Worm (Caenorhabditis elegans) whole organism, young adult: ENCODE measurements around the gene C38C5.1.

Source experiments
- F37B4.10 ChIP-seq: fragments of 200-800 bp; sonication (Bioruptor generic); IDR thresholded peaks from 2 replicates; pipeline ENCODE4 v1.3.6; 2022; ENCODE audit warnings: missing genetic modification characterization, missing compliant biosample characterization
- Y95B8A.8 ChIP-seq: fragments of 200-800 bp; sonication (Bioruptor generic); IDR thresholded peaks from 2 replicates; pipeline ENCODE4 v1.3.6; 2022; ENCODE audit warnings: missing genetic modification reagents, missing genetic modification characterization, missing compliant biosample characterization
- ama-1 ChIP-seq, 3 experiments: fragments of 150-350 bp in 1 of 3; sonication (generic microtip) in 2 of 3; optimal IDR thresholded peaks; 2 replicates each; lab custom pipeline; 2014 to 2018; ENCODE audit warnings: missing biosample characterization in 2 of 3, missing genetic modification characterization in 2 of 3, missing genetic modification reagents in 2 of 3
- ccch-3 ChIP-seq: fragments of 200-800 bp; sonication (Bioruptor generic); optimal IDR thresholded peaks from 2 replicates; lab custom pipeline; 2018; ENCODE audit warnings: mild to moderate bottlenecking, missing genetic modification characterization, missing compliant biosample characterization
- madf-3 ChIP-seq: fragments of 200-800 bp; sonication (Bioruptor generic); IDR thresholded peaks from 2 replicates; pipeline ENCODE4 v1.3.6; 2022; ENCODE audit warnings: missing genetic modification reagents, missing genetic modification characterization, missing compliant biosample characterization
- mcd-1 ChIP-seq: fragments of 200-800 bp; sonication (Bioruptor generic); IDR thresholded peaks from 2 replicates; pipeline ENCODE4 v1.3.6; 2022; ENCODE audit warnings: missing genetic modification reagents, missing genetic modification characterization, missing compliant biosample characterization
- mel-28 ChIP-seq: sonication (generic microtip); optimal IDR thresholded peaks from 2 replicates; lab custom pipeline; 2016; ENCODE audit warnings: borderline replicate concordance, mild to moderate bottlenecking, missing genetic modification characterization, missing compliant biosample characterization
- mes-4 ChIP-seq: sonication (generic microtip); optimal IDR thresholded peaks from 2 replicates; lab custom pipeline; 2016; ENCODE audit warnings: missing genotype, missing genetic modification characterization, missing compliant biosample characterization
- pha-4 ChIP-seq: fragments of 150-350 bp; sonication (generic microtip); optimal IDR thresholded peaks from 2 replicates; lab custom pipeline; 2014; ENCODE audit warnings: missing biosample characterization, missing genetic modification reagents, missing genetic modification characterization
- snpc-1.3 ChIP-seq: sonication (generic microtip); optimal IDR thresholded peaks from 2 replicates; lab custom pipeline; 2017; ENCODE audit warnings: missing genetic modification characterization, mild to moderate bottlenecking, missing compliant biosample characterization, antibody characterized with exemption, moderate library complexity, missing genotype, missing genetic modification reagents; ENCODE audit not compliant: insufficient read depth
- snpc-4 ChIP-seq, 5 experiments: fragments of 150-350 bp in 1 of 5; sonication (generic microtip) in 4 of 5; optimal IDR thresholded peaks; 2 replicates each; lab custom pipeline; 2014 to 2018; ENCODE audit warnings: missing genetic modification characterization in 5 of 5, missing biosample characterization in 3 of 5, antibody characterized with exemption in 2 of 5, mild to moderate bottlenecking in 2 of 5, missing compliant biosample characterization in 2 of 5, missing genotype in 2 of 5, moderate library complexity in 2 of 5, missing genetic modification reagents in 1 of 5
- tlf-1 ChIP-seq: fragments of 200-800 bp; sonication (Bioruptor generic); optimal IDR thresholded peaks from 2 replicates; lab custom pipeline; 2018; ENCODE audit warnings: mild to moderate bottlenecking, missing genetic modification characterization, missing compliant biosample characterization
- unc-62 ChIP-seq: fragments of 150-350 bp; optimal IDR thresholded peaks from 2 replicates; lab custom pipeline; 2014; ENCODE audit warnings: missing biosample characterization, missing genetic modification reagents, missing genetic modification characterization

- no peak for TF ChIP-seq F37B4.10 (GFP tag; lab: Robert Waterston, UW)
- TF ChIP-seq madf-3: no peak
- TF ChIP-seq mel-28 (tag; lab: Kevin White, UChicago): no peak
- TF ChIP-seq snpc-4 (GFP tag; optimal IDR thresholded peaks at IDR 0.05; lab: Kevin White, UChicago): no peak
- no peak for TF ChIP-seq snpc-4 (tag; optimal IDR thresholded peaks at IDR 0.05; lab: Kevin White, UChicago)
- no peak for TF ChIP-seq pha-4 (tag; lab: Kevin White, UChicago)
- TF ChIP-seq ccch-3: no peak
- no peak for TF ChIP-seq mes-4 (tag; lab: Kevin White, UChicago)
- no peak for TF ChIP-seq unc-62
- TF ChIP-seq mcd-1: no peak
- no peak for TF ChIP-seq Y95B8A.8 (GFP tag; lab: Robert Waterston, UW)
- TF ChIP-seq tlf-1: no peak
- no peak for TF ChIP-seq snpc-1.3 (tag; lab: Kevin White, UChicago)
- TF ChIP-seq ama-1 (optimal IDR thresholded peaks at IDR 0.05; lab: Kevin White, UChicago): no peak
- TF ChIP-seq ama-1 (GFP tag; optimal IDR thresholded peaks at IDR 0.05; lab: Kevin White, UChicago): no peak
Measured at ce11 chrX:5512227-5512626, 45.6 kb upstream of the C38C5.1 start, which contains the start of gene T23F2.3.
